Fruit fly (Drosophila melanogaster) whole organism, prepupa: ENCODE measurements around the gene elav.
A peak's percentile ranks its signal among the peaks of the same experiment; 100 is the strongest.

Experiments used
- Blimp-1 ChIP-seq: fragments of 200-800 bp; sonication (Bioruptor generic); optimal IDR thresholded peaks from 3 replicates; lab custom pipeline; 2017; ENCODE audit warnings: missing biosample characterization, missing genetic modification characterization, mild to moderate bottlenecking, moderate library complexity, missing genetic modification reagents
- CG10631 ChIP-seq: fragments of 200-800 bp; sonication (Bioruptor generic); optimal IDR thresholded peaks from 2 replicates; lab custom pipeline; 2016; ENCODE audit warnings: missing biosample characterization, missing genetic modification characterization
- CG10669 ChIP-seq: fragments of 200-800 bp; sonication (Bioruptor generic); optimal IDR thresholded peaks from 3 replicates; lab custom pipeline; 2018; ENCODE audit warnings: missing biosample characterization, mild to moderate bottlenecking, missing genetic modification characterization, moderate library complexity
- CG11762 ChIP-seq: fragments of 200-800 bp; sonication (Bioruptor generic); optimal IDR thresholded peaks from 3 replicates; lab custom pipeline; 2016; ENCODE audit warnings: missing biosample characterization, missing genetic modification characterization; ENCODE audit not compliant: insufficient read depth
- CG11902 ChIP-seq: fragments of 200-800 bp; sonication (Bioruptor generic); optimal IDR thresholded peaks from 3 replicates; lab custom pipeline; 2016; ENCODE audit warnings: missing biosample characterization, missing genetic modification characterization
- CG15336 ChIP-seq: fragments of 200-800 bp; sonication (Bioruptor generic); IDR thresholded peaks from 2 replicates; pipeline ENCODE4 v1.3.6; 2022; ENCODE audit warnings: missing biosample characterization, missing genetic modification characterization
- CG16779 ChIP-seq: fragments of 200-800 bp; sonication (Bioruptor generic); optimal IDR thresholded peaks from 3 replicates; lab custom pipeline; 2017; ENCODE audit warnings: missing biosample characterization, mild to moderate bottlenecking, missing genetic modification characterization
- CG3032 ChIP-seq: fragments of 200-800 bp; optimal IDR thresholded peaks from 2 replicates; lab custom pipeline; 2019; ENCODE audit warnings: missing biosample characterization, mild to moderate bottlenecking, missing genetic modification characterization, moderate library complexity
- CG32006 ChIP-seq: fragments of 200-800 bp; sonication (Bioruptor generic); optimal IDR thresholded peaks from 3 replicates; lab custom pipeline; 2017; ENCODE audit warnings: missing biosample characterization, mild to moderate bottlenecking, missing genetic modification characterization
- CG3919 ChIP-seq: fragments of 200-800 bp; sonication (Bioruptor generic); optimal IDR thresholded peaks from 3 replicates; lab custom pipeline; 2016; ENCODE audit warnings: missing biosample characterization, missing genetic modification characterization
- CG6163 ChIP-seq: fragments of 200-800 bp; sonication (Bioruptor generic); IDR thresholded peaks from 3 replicates; pipeline ENCODE4 v1.3.6; 2022; ENCODE audit warnings: missing biosample characterization, missing genetic modification characterization
- CG6276 ChIP-seq: fragments of 200-800 bp; sonication (Bioruptor generic); optimal IDR thresholded peaks from 2 replicates; lab custom pipeline; 2017; ENCODE audit warnings: missing biosample characterization, mild to moderate bottlenecking, missing genetic modification characterization
- CG6808 ChIP-seq: fragments of 200-800 bp; sonication (Bioruptor generic); optimal IDR thresholded peaks from 3 replicates; lab custom pipeline; 2017; ENCODE audit warnings: missing biosample characterization, missing genetic modification characterization, mild to moderate bottlenecking, moderate library complexity, missing genetic modification reagents
- CG6854 ChIP-seq: fragments of 200-800 bp; sonication (Bioruptor generic); optimal IDR thresholded peaks from 2 replicates; lab custom pipeline; 2017; ENCODE audit warnings: missing biosample characterization, mild to moderate bottlenecking, missing genetic modification characterization
- CG7368 ChIP-seq: fragments of 200-800 bp; sonication (Bioruptor generic); optimal IDR thresholded peaks from 3 replicates; lab custom pipeline; 2016; ENCODE audit warnings: missing biosample characterization, missing genetic modification characterization
- CG8119 ChIP-seq: fragments of 200-800 bp; sonication (Bioruptor generic); IDR thresholded peaks from 3 replicates; pipeline ENCODE4 v1.3.6; 2022; ENCODE audit warnings: missing biosample characterization, missing genetic modification characterization
- CG8632 ChIP-seq: fragments of 200-800 bp; sonication (Bioruptor generic); optimal IDR thresholded peaks from 3 replicates; lab custom pipeline; 2016; ENCODE audit warnings: missing biosample characterization, missing genetic modification characterization
- CG9139 ChIP-seq: fragments of 200-800 bp; sonication (Bioruptor generic); optimal IDR thresholded peaks from 3 replicates; lab custom pipeline; 2017; ENCODE audit warnings: missing biosample characterization, mild to moderate bottlenecking, missing genetic modification characterization
- Eip75B ChIP-seq: fragments of 200-800 bp; sonication (Bioruptor generic); optimal IDR thresholded peaks from 3 replicates; lab custom pipeline; 2016; ENCODE audit warnings: missing biosample characterization, missing genetic modification characterization
- Eip78C ChIP-seq: fragments of 200-800 bp; sonication (Bioruptor generic); peaks from one replicate; lab custom pipeline; 2016; ENCODE audit warnings: missing biosample characterization, missing genetic modification characterization
- Ets96B ChIP-seq: fragments of 200-800 bp; optimal IDR thresholded peaks from 2 replicates; lab custom pipeline; 2019; ENCODE audit warnings: missing biosample characterization, mild to moderate bottlenecking, missing genetic modification characterization, moderate library complexity
- Hr38 ChIP-seq: sonication (Bioruptor generic); optimal IDR thresholded peaks from 2 replicates; lab custom pipeline; 2016; ENCODE audit warnings: missing biosample characterization, missing genetic modification characterization
- Hr39 ChIP-seq: fragments of 200-800 bp; sonication (Bioruptor generic); optimal IDR thresholded peaks from 2 replicates; lab custom pipeline; 2016; ENCODE audit warnings: missing biosample characterization, missing genetic modification characterization
- Hr4 ChIP-seq: fragments of 200-800 bp; sonication (Bioruptor generic); optimal IDR thresholded peaks from 3 replicates; lab custom pipeline; 2016; ENCODE audit warnings: missing biosample characterization, missing genetic modification characterization
- Lpt ChIP-seq: fragments of 200-800 bp; sonication (Bioruptor generic); optimal IDR thresholded peaks from 3 replicates; lab custom pipeline; 2016; ENCODE audit warnings: missing biosample characterization, missing genetic modification characterization
- Met ChIP-seq: fragments of 200-800 bp; sonication (Bioruptor generic); optimal IDR thresholded peaks from 3 replicates; lab custom pipeline; 2016; ENCODE audit warnings: missing biosample characterization, missing genetic modification characterization
- OdsH ChIP-seq: fragments of 200-800 bp; sonication (Bioruptor generic); optimal IDR thresholded peaks from 3 replicates; lab custom pipeline; 2016; ENCODE audit warnings: missing biosample characterization, missing genetic modification characterization
- Sox102F ChIP-seq: fragments of 200-800 bp; sonication (Bioruptor generic); optimal IDR thresholded peaks from 2 replicates; lab custom pipeline; 2016; ENCODE audit warnings: missing biosample characterization, mild to moderate bottlenecking, missing genetic modification characterization
- Sox14 ChIP-seq: fragments of 200-800 bp; sonication (Bioruptor generic); optimal IDR thresholded peaks from 3 replicates; lab custom pipeline; 2016; ENCODE audit warnings: missing biosample characterization, missing genetic modification characterization
- achi ChIP-seq: fragments of 200-800 bp; sonication (Bioruptor generic); optimal IDR thresholded peaks from 3 replicates; lab custom pipeline; 2016; ENCODE audit warnings: missing biosample characterization, missing genetic modification characterization
- acj6 ChIP-seq: fragments of 200-800 bp; sonication (Bioruptor generic); optimal IDR thresholded peaks from 3 replicates; lab custom pipeline; 2016; ENCODE audit warnings: missing biosample characterization, missing genetic modification characterization
- dsx ChIP-seq: fragments of 200-800 bp; optimal IDR thresholded peaks from 3 replicates; lab custom pipeline; 2019; ENCODE audit warnings: missing biosample characterization, mild to moderate bottlenecking, missing genetic modification characterization, moderate library complexity; ENCODE audit not compliant: poor library complexity, severe bottlenecking
- eg ChIP-seq: fragments of 200-800 bp; sonication (Bioruptor generic); IDR thresholded peaks from 3 replicates; pipeline ENCODE4 v1.3.6; 2022; ENCODE audit warnings: missing biosample characterization, missing genetic modification characterization
- esn ChIP-seq: fragments of 200-800 bp; sonication (Bioruptor generic); optimal IDR thresholded peaks from 2 replicates; lab custom pipeline; 2016; ENCODE audit warnings: missing biosample characterization, mild to moderate bottlenecking, missing genetic modification characterization, moderate library complexity
- fd59A ChIP-seq: fragments of 200-800 bp; sonication (Bioruptor generic); optimal IDR thresholded peaks from 2 replicates; lab custom pipeline; 2017; ENCODE audit warnings: missing biosample characterization, mild to moderate bottlenecking, missing genetic modification characterization, missing genetic modification reagents
- fd85E ChIP-seq: fragments of 200-800 bp; sonication (Bioruptor generic); optimal IDR thresholded peaks from 3 replicates; lab custom pipeline; 2016; ENCODE audit warnings: missing biosample characterization, missing genetic modification characterization
- fkh ChIP-seq: fragments of 200-800 bp; sonication (Bioruptor generic); optimal IDR thresholded peaks from 3 replicates; lab custom pipeline; 2017; ENCODE audit warnings: missing biosample characterization, mild to moderate bottlenecking, missing genetic modification characterization, moderate library complexity
- net ChIP-seq: fragments of 200-800 bp; sonication (Bioruptor generic); optimal IDR thresholded peaks from 3 replicates; lab custom pipeline; 2016; ENCODE audit warnings: missing biosample characterization, missing genetic modification characterization
- pdm3 ChIP-seq: fragments of 200-800 bp; sonication (Bioruptor generic); optimal IDR thresholded peaks from 3 replicates; lab custom pipeline; 2016; ENCODE audit warnings: missing biosample characterization, missing genetic modification characterization
- salr ChIP-seq, 2 experiments: fragments of 200-800 bp; sonication (Bioruptor generic); optimal IDR thresholded peaks; 3 replicates each; lab custom pipeline; 2016 to 2018; ENCODE audit warnings: missing biosample characterization in 2 of 2, missing genetic modification characterization in 2 of 2, mild to moderate bottlenecking in 1 of 2
- ss ChIP-seq, 2 experiments: fragments of 200-800 bp; sonication (Bioruptor generic); optimal IDR thresholded peaks; 2 replicates in 1 of 2; 3 replicates in 1 of 2; lab custom pipeline; 2017 to 2018; ENCODE audit warnings: mild to moderate bottlenecking in 2 of 2, missing biosample characterization in 2 of 2, missing genetic modification characterization in 2 of 2, moderate library complexity in 1 of 2
- svp ChIP-seq: fragments of 200-800 bp; sonication (Bioruptor generic); peaks from one replicate; lab custom pipeline; 2016; ENCODE audit warnings: missing biosample characterization, missing genetic modification characterization
- topi ChIP-seq: fragments of 200-800 bp; sonication (Bioruptor generic); optimal IDR thresholded peaks from 3 replicates; lab custom pipeline; 2016; ENCODE audit warnings: missing biosample characterization, missing genetic modification characterization
- vri ChIP-seq: fragments of 200-800 bp; sonication (Bioruptor generic); optimal IDR thresholded peaks from 3 replicates; lab custom pipeline; 2016; ENCODE audit warnings: missing biosample characterization, mild to moderate bottlenecking, missing genetic modification characterization

Gene elav

DNA sequence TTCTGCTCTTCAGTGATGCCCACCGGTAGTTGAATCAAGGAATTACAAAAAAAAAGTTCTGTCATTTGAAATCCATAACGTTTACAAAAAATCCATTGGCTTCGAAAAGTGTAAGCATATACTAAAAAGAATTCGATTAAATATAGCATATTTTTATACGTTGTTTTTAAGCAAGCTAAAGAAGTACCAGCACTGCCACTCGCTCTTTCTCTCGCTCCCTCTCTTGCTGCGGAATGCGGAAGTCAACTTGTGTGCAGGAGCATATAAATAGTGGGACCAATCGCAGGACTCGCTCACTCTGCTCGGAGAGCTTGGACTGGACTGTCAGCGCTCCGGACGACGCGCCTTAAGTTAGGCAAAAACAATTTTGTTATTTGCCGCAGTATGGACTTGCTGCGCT lies 28.4 kb downstream of the elav start, which contains the start of gene CG17778:
Gene CG17778 (plus strand): TSS at position 8 of the 400 bp plus-strand sequence.
- TF ChIP-seq fd85E (GFP tag; lab: Kevin White, UChicago) = no peak
- TF ChIP-seq CG6808 (GFP tag; lab: Kevin White, UChicago) = no peak
- TF ChIP-seq topi (GFP tag; lab: Kevin White, UChicago) = no peak
- peak; percentile 0 for TF ChIP-seq Ets96B (tag; lab: Kevin White, UChicago)
- peak; percentile 40; the same call in 1 of the 3 replicates for TF ChIP-seq eg (GFP tag; lab: Robert Waterston, UW)
- no peak for TF ChIP-seq net (GFP tag; lab: Kevin White, UChicago)
- TF ChIP-seq Hr4 (GFP tag; lab: Kevin White, UChicago) = no peak
- no peak for TF ChIP-seq ss (GFP tag; optimal IDR thresholded peaks at IDR 0.05; lab: Kevin White, UChicago)
- TF ChIP-seq Eip75B (GFP tag; lab: Kevin White, UChicago) = no peak
- TF ChIP-seq CG8119 (GFP tag; lab: Robert Waterston, UW) = peak; percentile 14; the same call in 1 of the 3 replicates
- TF ChIP-seq CG6163 (GFP tag; lab: Robert Waterston, UW) = peak; percentile 37; the same call in 2 of the 3 replicates
- TF ChIP-seq CG3032 (tag; lab: Kevin White, UChicago) = no peak
- TF ChIP-seq CG10669 (GFP tag; lab: Kevin White, UChicago) = no peak
- no peak for TF ChIP-seq Blimp-1 (GFP tag; lab: Kevin White, UChicago)
- no peak for TF ChIP-seq CG7368 (GFP tag; lab: Kevin White, UChicago)
- no peak for TF ChIP-seq CG11902
- peak; percentile 15 for TF ChIP-seq CG6854 (GFP tag; lab: Kevin White, UChicago)
- no peak for TF ChIP-seq vri (GFP tag; lab: Kevin White, UChicago)
- TF ChIP-seq achi (GFP tag; lab: Kevin White, UChicago) = no peak
- TF ChIP-seq pdm3 (GFP tag; lab: Kevin White, UChicago) = no peak
- no peak for TF ChIP-seq dsx (GFP tag; lab: Kevin White, UChicago)
- TF ChIP-seq Hr38 (GFP tag; lab: Kevin White, UChicago) = no peak
- TF ChIP-seq CG11762 = no peak
- no peak for TF ChIP-seq CG32006
- no peak for TF ChIP-seq salr (GFP tag; optimal IDR thresholded peaks at IDR 0.05; lab: Kevin White, UChicago)
- TF ChIP-seq OdsH (GFP tag; lab: Kevin White, UChicago) = no peak
- no peak for TF ChIP-seq Lpt
- no peak for TF ChIP-seq CG16779 (tag; lab: Kevin White, UChicago)
- TF ChIP-seq CG15336 (GFP tag; lab: Robert Waterston, UW) = no peak
- no peak for TF ChIP-seq svp (GFP tag; lab: Kevin White, UChicago)
- TF ChIP-seq Eip78C = peak; percentile 64
- no peak for TF ChIP-seq Sox102F (GFP tag; lab: Kevin White, UChicago)
- TF ChIP-seq Sox14 (GFP tag; lab: Kevin White, UChicago) = no peak
- no peak for TF ChIP-seq CG6276 (GFP tag; lab: Kevin White, UChicago)

dm6 chrX:494191-494554 lies 28.9 kb downstream of the elav start:
- TF ChIP-seq Met (GFP tag; lab: Kevin White, UChicago) (no peak), CG10631 (GFP tag; lab: Kevin White, UChicago) (no peak), CG6854 (GFP tag; lab: Kevin White, UChicago) (no peak), CG15336 (GFP tag; lab: Robert Waterston, UW) (no peak), CG10669 (GFP tag; lab: Kevin White, UChicago) (peak; percentile 24)

dm6 chrX:493445-494190 lies 29.4 kb downstream of the elav start, which contains the start of gene CG17896:
CG17896 (minus strand) TSS chrX:493495.
- TF ChIP-seq vri (GFP tag; lab: Kevin White, UChicago) (peak; percentile 97), Sox14 (GFP tag; lab: Kevin White, UChicago) (peak; percentile 99), CG16779 (tag; lab: Kevin White, UChicago) (peak; percentile 91), Hr39 (GFP tag; lab: Kevin White, UChicago) (peak; percentile 99), topi (GFP tag; lab: Kevin White, UChicago) (peak; percentile 98), eg (GFP tag; lab: Robert Waterston, UW) (peak; percentile 98), CG8632 (GFP tag; lab: Kevin White, UChicago) (peak; percentile 95), CG6854 (GFP tag; lab: Kevin White, UChicago) (peak; percentile 93), Met (GFP tag; lab: Kevin White, UChicago) (peak; percentile 98), esn (GFP tag; lab: Kevin White, UChicago) (peak; percentile 99), CG3919 (peak; percentile 99), CG8119 (GFP tag; lab: Robert Waterston, UW) (peak; percentile 98), fkh (GFP tag; lab: Kevin White, UChicago) (peak; percentile 99), Eip75B (GFP tag; lab: Kevin White, UChicago) (peak; percentile 98), Lpt (peak; percentile 98), pdm3 (GFP tag; lab: Kevin White, UChicago) (peak; percentile 99), OdsH (GFP tag; lab: Kevin White, UChicago) (peak; percentile 98), fd59A (GFP tag; lab: Kevin White, UChicago) (peak; percentile 96), CG9139 (GFP tag; lab: Kevin White, UChicago) (peak; percentile 92), acj6 (GFP tag; lab: Kevin White, UChicago) (peak; percentile 99), achi (GFP tag; lab: Kevin White, UChicago) (peak; percentile 97), Sox102F (GFP tag; lab: Kevin White, UChicago) (peak; percentile 98), svp (GFP tag; lab: Kevin White, UChicago) (peak; percentile 98)
